Fruit fly (Drosophila melanogaster): Measurements from ENCODE around the gene CG9259.

- no peak for TF ChIP-seq BtbVII (GFP tag; optimal IDR thresholded peaks at IDR 0.05)
- no peak for TF ChIP-seq CG32532 (GFP tag; IDR thresholded peaks at IDR 0.05)
- no peak for TF ChIP-seq dmrt99B (tag; optimal IDR thresholded peaks at IDR 0.05)
- TF ChIP-seq CG5180 (GFP tag; optimal IDR thresholded peaks at IDR 0.05), result no peak
- TF ChIP-seq org-1 (GFP tag; optimal IDR thresholded peaks at IDR 0.05), result no peak
- TF ChIP-seq CG8478 (optimal IDR thresholded peaks at IDR 0.05), result no peak
- no peak for TF ChIP-seq Nf-YC (tag; optimal IDR thresholded peaks at IDR 0.05)
- TF ChIP-seq Rx (GFP tag; IDR thresholded peaks at IDR 0.05), result no peak
- TF ChIP-seq CG2202 (tag; optimal IDR thresholded peaks at IDR 0.05), result no peak
- TF ChIP-seq sqz (GFP tag; optimal IDR thresholded peaks at IDR 0.05), result no peak
These were observed 19.4 kb upstream of the CG9259 start for dm6 chr2L:21069776-21070175.

All from whole organism, embryonic.